Worm (Caenorhabditis elegans) whole organism, midembryonic: ENCODE results near the gene D1086.21.

Experiments
- T22C8.4 ChIP-seq: fragments of 200-800 bp; sonication (Bioruptor generic); IDR thresholded peaks from 2 replicates; pipeline ENCODE4 v1.3.6; 2022; ENCODE audit warnings: missing genetic modification characterization, missing compliant biosample characterization
- cog-1 ChIP-seq: sonication (generic microtip); optimal IDR thresholded peaks from 2 replicates; lab custom pipeline; 2016; ENCODE audit warnings: missing genetic modification characterization, missing compliant biosample characterization
- med-1 ChIP-seq: sonication (generic microtip); optimal IDR thresholded peaks from 2 replicates; lab custom pipeline; 2017; ENCODE audit warnings: missing genetic modification characterization, mild to moderate bottlenecking, missing compliant biosample characterization, antibody characterized with exemption, missing genetic modification reagents; ENCODE audit not compliant: insufficient read depth
- tab-1 ChIP-seq: fragments of 200-800 bp; sonication (Bioruptor generic); IDR thresholded peaks from 2 replicates; pipeline ENCODE4 v1.3.6; 2022; ENCODE audit warnings: missing genetic modification characterization, missing compliant biosample characterization
- ztf-29 ChIP-seq: fragments of 200-800 bp; sonication (Bioruptor generic); IDR thresholded peaks from 2 replicates; pipeline ENCODE4 v1.3.6; 2022; ENCODE audit warnings: missing genetic modification reagents, missing genetic modification characterization, missing compliant biosample characterization

ce11 chrV:14018640-14019039 is 45.9 kb upstream of the D1086.21 start, which contains the start of the genes mtl-2 and T08G5.1:
- TF ChIP-seq tab-1 = no peak
- no peak for TF ChIP-seq ztf-29 (GFP tag; lab: Robert Waterston, UW)
- TF ChIP-seq med-1 (GFP tag; lab: Kevin White, UChicago) = no peak
- TF ChIP-seq cog-1 (tag; lab: Kevin White, UChicago) = no peak
- no peak for TF ChIP-seq T22C8.4 (GFP tag; lab: Robert Waterston, UW)
